Fruit fly (Drosophila melanogaster) whole organism, embryonic: ENCODE results near the gene Syx16.

Experiments
- ATbp ChIP-seq: fragments of 200-800 bp; sonication (Bioruptor generic); optimal IDR thresholded peaks from 2 replicates; lab custom pipeline; 2017; ENCODE audit warnings: missing biosample characterization, mild to moderate bottlenecking, missing genetic modification characterization, missing genetic modification reagents
- C15 ChIP-seq: fragments of 200-800 bp; sonication (Bioruptor generic); IDR thresholded peaks from 3 replicates; pipeline ENCODE4 v1.3.6; 2022; ENCODE audit warnings: missing biosample characterization, missing genetic modification characterization
- CG10979 ChIP-seq: fragments of 200-800 bp; sonication (Bioruptor generic); optimal IDR thresholded peaks from 2 replicates; lab custom pipeline; 2018; ENCODE audit warnings: missing biosample characterization, mild to moderate bottlenecking, missing genetic modification characterization, moderate library complexity
- CG12744 ChIP-seq: fragments of 200-800 bp; sonication (Bioruptor generic); optimal IDR thresholded peaks from 2 replicates; lab custom pipeline; 2016; ENCODE audit warnings: missing biosample characterization, missing genetic modification characterization
- CG17385 ChIP-seq: fragments of 200-800 bp; sonication (Bioruptor generic); optimal IDR thresholded peaks from 3 replicates; lab custom pipeline; 2018; ENCODE audit warnings: missing biosample characterization, mild to moderate bottlenecking, missing genetic modification characterization
- CG18262 ChIP-seq: fragments of 200-800 bp; optimal IDR thresholded peaks from 3 replicates; lab custom pipeline; 2019; ENCODE audit warnings: missing biosample characterization, mild to moderate bottlenecking, missing genetic modification characterization, moderate library complexity
- CG18764 ChIP-seq: fragments of 200-800 bp; sonication (Bioruptor generic); optimal IDR thresholded peaks from 3 replicates; lab custom pipeline; 2016; ENCODE audit warnings: missing biosample characterization, missing genetic modification characterization
- CG5180 ChIP-seq: fragments of 200-800 bp; sonication (Bioruptor generic); optimal IDR thresholded peaks from 3 replicates; lab custom pipeline; 2017; ENCODE audit warnings: missing biosample characterization, missing genetic modification characterization, mild to moderate bottlenecking, moderate library complexity, missing genetic modification reagents
- CG6791 ChIP-seq: fragments of 200-800 bp; sonication (Bioruptor generic); IDR thresholded peaks from 3 replicates; pipeline ENCODE4 v1.3.6; 2022; ENCODE audit warnings: missing biosample characterization, missing genetic modification characterization; ENCODE audit not compliant: partially characterized antibody
- CG8765 ChIP-seq: fragments of 200-800 bp; sonication (Bioruptor generic); IDR thresholded peaks from 2 replicates; pipeline ENCODE4 v1.3.6; 2022; ENCODE audit warnings: missing biosample characterization, missing genetic modification characterization
- CTCF ChIP-seq: fragments of 200-800 bp; sonication (Bioruptor generic); optimal IDR thresholded peaks from 2 replicates; lab custom pipeline; 2017; ENCODE audit warnings: missing biosample characterization, mild to moderate bottlenecking, missing genetic modification characterization, moderate library complexity
- CkIIα-i1 ChIP-seq: fragments of 200-800 bp; sonication (Bioruptor generic); IDR thresholded peaks from 2 replicates; pipeline ENCODE4 v1.3.6; 2022; ENCODE audit warnings: missing biosample characterization, missing genetic modification characterization
- Hr3 ChIP-seq: fragments of 200-800 bp; sonication (Bioruptor generic); optimal IDR thresholded peaks from 3 replicates; lab custom pipeline; 2016; ENCODE audit warnings: missing biosample characterization, missing genetic modification characterization
- NC2α ChIP-seq: fragments of 200-800 bp; sonication (Bioruptor generic); optimal IDR thresholded peaks from 2 replicates; lab custom pipeline; 2016; ENCODE audit warnings: missing biosample characterization, missing genetic modification characterization
- Usf ChIP-seq: fragments of 200-800 bp; sonication (Bioruptor generic); optimal IDR thresholded peaks from 2 replicates; lab custom pipeline; 2017; ENCODE audit warnings: missing genotype, missing biosample characterization, missing genetic modification characterization
- ci ChIP-seq: fragments of 200-800 bp; sonication (Bioruptor generic); IDR thresholded peaks from 3 replicates; pipeline ENCODE4 v1.3.6; 2022; ENCODE audit warnings: missing biosample characterization, missing genetic modification characterization
- dpn ChIP-seq, 2 experiments: fragments of 200-800 bp; sonication (Bioruptor generic); optimal IDR thresholded peaks; 3 replicates each; lab custom pipeline; 2016; ENCODE audit warnings: missing biosample characterization in 2 of 2, missing genetic modification characterization in 2 of 2
- mam ChIP-seq: fragments of 200-800 bp; sonication (Bioruptor generic); optimal IDR thresholded peaks from 3 replicates; lab custom pipeline; 2016; ENCODE audit warnings: missing biosample characterization, missing genetic modification characterization
- phol ChIP-seq: fragments of 200-800 bp; sonication (Bioruptor generic); optimal IDR thresholded peaks from 3 replicates; lab custom pipeline; 2018; ENCODE audit warnings: missing biosample characterization, mild to moderate bottlenecking, missing genetic modification characterization, moderate library complexity
- tin ChIP-seq: fragments of 200-800 bp; sonication (Bioruptor generic); optimal IDR thresholded peaks from 3 replicates; lab custom pipeline; 2016; ENCODE audit warnings: missing biosample characterization, missing genetic modification characterization

Gene Syx16

DNA sequence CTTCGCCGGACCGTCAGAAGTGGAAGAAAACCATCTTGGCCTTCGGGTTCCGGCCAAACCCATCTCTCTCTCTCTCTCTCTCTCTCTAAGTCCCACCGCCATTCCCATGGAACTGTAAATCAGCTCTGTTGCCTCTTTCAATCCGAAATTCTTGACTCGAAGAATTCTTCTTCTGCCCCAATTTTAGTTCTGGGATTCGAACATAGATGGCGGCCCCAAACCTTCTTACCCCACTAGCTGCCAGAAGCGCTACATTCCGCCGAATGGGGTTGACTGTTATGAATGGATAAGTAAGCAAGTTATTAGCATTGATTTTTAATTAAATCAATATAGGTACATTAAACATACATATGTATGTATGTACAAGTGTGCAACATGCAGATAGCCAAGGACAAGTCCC is 7.7 kb downstream of the Syx16 start:
- TF ChIP-seq CG5180 (GFP tag; lab: Kevin White, UChicago) = no peak
- TF ChIP-seq CTCF (GFP tag; lab: Kevin White, UChicago) = peak; percentile 70
- TF ChIP-seq phol = no peak

DNA sequence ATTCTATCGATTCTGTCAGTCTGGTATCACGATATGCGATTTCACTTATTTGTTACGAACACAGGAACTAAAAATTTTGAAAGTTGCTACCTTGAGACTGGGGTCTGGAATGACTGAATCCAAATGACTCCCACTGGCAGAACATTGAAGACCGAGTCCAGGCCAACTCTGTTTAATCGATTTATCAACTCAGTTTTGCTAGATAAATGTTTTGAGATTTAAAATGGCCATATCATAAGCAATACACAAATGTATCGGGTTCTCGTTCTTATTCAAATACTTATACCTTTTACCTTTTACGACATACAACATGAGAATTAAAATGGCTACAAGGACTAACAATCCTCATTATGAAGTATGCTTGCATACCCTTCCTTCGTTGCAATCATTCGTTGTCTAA is 17.1 kb downstream of the Syx16 start, which contains the start of gene CG12679:
CG12679 (minus strand) TSS at position 101 of the 400 bp plus-strand sequence.
- no peak for TF ChIP-seq tin
- TF ChIP-seq NC2α (GFP tag; lab: Kevin White, UChicago) = no peak
- TF ChIP-seq CG18262 (tag; lab: Kevin White, UChicago) = no peak
- TF ChIP-seq CG8765 (GFP tag; lab: Robert Waterston, UW) = no peak
- TF ChIP-seq CkIIα-i1 (GFP tag; lab: Robert Waterston, UW) = no peak
- TF ChIP-seq CG10979 (tag; lab: Kevin White, UChicago) = no peak
- TF ChIP-seq CG6791 = no peak
- no peak for TF ChIP-seq ATbp
- TF ChIP-seq Hr3 = no peak
- TF ChIP-seq mam = no peak
- TF ChIP-seq CG17385 = no peak
- TF ChIP-seq CG18764 (GFP tag; lab: Kevin White, UChicago) = no peak
- TF ChIP-seq Usf (GFP tag; lab: Kevin White, UChicago) = no peak
- TF ChIP-seq C15 = no peak
- no peak for TF ChIP-seq ci (GFP tag; lab: Robert Waterston, UW)
- no peak for TF ChIP-seq dpn (GFP tag; optimal IDR thresholded peaks at IDR 0.05; lab: Kevin White, UChicago)
- no peak for TF ChIP-seq CG12744 (GFP tag; lab: Kevin White, UChicago)
